Worm (Caenorhabditis elegans): ENCODE data around the gene arrd-19.

Gene arrd-19

ce11 chrV:3324178-3324577 lies 8.9 kb upstream of the arrd-19 start, which contains the start of gene C17B7.8:
Gene C17B7.8 (minus strand): TSS chrV:3324278.
- TF ChIP-seq aha-1 (tag) (peak; percentile 31), nhr-42 (GFP tag; IDR thresholded peaks at IDR 0.05) (no peak), hif-1 (tag; optimal IDR thresholded peaks at IDR 0.05) (no peak)

DNA sequence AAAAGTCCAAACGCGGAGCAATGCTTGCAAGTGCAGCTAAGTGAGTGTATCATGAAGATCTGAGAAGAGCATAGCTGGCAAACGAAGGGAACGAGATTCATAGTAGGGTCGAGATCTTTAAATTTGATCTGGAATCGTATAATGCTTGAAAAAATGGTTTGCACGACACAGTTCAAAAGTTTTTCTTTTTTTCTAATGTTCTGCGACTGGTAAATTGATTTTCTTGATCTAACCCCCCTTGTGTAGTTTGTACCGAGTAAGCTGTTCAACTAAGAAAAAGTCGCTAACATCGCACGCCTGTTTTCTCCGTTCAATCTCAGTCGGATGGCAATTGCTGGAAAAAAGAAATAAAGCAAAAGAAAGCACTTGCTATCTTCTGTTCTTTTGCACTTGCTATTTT lies 5.1 kb upstream of the arrd-19 start, which contains the start of gene C17B7.14:
Gene C17B7.14 (minus strand): TSS at position 101 of the 400 bp plus-strand sequence.
- TF ChIP-seq nhr-111 (GFP tag; optimal IDR thresholded peaks at IDR 0.05) (no peak), ceh-82 (tag; optimal IDR thresholded peaks at IDR 0.05) (no peak), unc-62 (GFP tag; optimal IDR thresholded peaks at IDR 0.05 in 1 of 2) (no peak), unc-62 (tag; optimal IDR thresholded peaks at IDR 0.05) (no peak), nhr-77 (tag; optimal IDR thresholded peaks at IDR 0.05) (no peak), hmg-1.1 (GFP tag; IDR thresholded peaks at IDR 0.05) (no peak), F10B5.3 (tag; optimal IDR thresholded peaks at IDR 0.05) (no peak), unc-130 (GFP tag; optimal IDR thresholded peaks at IDR 0.05) (no peak), mes-2 (tag; optimal IDR thresholded peaks at IDR 0.05; ENCODE audit: poor library complexity, severe bottlenecking) (no peak), hif-1 (tag; optimal IDR thresholded peaks at IDR 0.05) (no peak), ceh-44 (GFP tag; IDR thresholded peaks at IDR 0.05) (no peak)

DNA sequence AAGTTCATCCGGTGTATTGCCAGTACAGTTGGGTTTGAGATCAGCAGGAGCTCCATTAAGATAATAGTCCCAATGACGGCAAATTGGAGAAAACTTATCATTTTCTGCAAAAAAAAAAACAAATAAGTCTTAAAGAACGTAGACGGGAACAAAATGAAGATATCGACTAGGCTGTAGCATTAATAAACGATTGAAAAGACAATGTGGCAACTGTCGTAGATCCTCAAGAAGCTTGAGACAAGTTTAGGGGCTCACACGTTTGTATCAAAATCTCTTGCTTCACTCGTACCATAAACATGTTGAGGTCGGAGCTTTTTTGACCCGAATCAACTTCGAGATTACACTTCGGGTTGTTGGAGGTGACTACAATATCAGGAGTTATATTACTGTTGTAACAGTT lies 4.7 kb upstream of the arrd-19 start, which contains the start of gene F35F10.14:
Gene F35F10.14 (minus strand): TSS at position 101 of the 400 bp plus-strand sequence.
- TF ChIP-seq hlh-11 (tag; optimal IDR thresholded peaks at IDR 0.05) (no peak), unc-39 (tag; optimal IDR thresholded peaks at IDR 0.05) (no peak), ZK337.2 (GFP tag; IDR thresholded peaks at IDR 0.05) (no peak), ama-1 (optimal IDR thresholded peaks at IDR 0.05) (no peak), attf-4 (tag; optimal IDR thresholded peaks at IDR 0.05) (no peak), lim-7 (GFP tag; IDR thresholded peaks at IDR 0.05) (no peak), unc-130 (GFP tag; optimal IDR thresholded peaks at IDR 0.05) (no peak), dve-1 (tag; optimal IDR thresholded peaks at IDR 0.05; ENCODE audit: insufficient read depth) (no peak), nhr-76 (tag; optimal IDR thresholded peaks at IDR 0.05) (no peak), rbr-2 (tag; optimal IDR thresholded peaks at IDR 0.05) (no peak)

ce11 chrV:3318975-3319374 lies 3.7 kb upstream of the arrd-19 start, which contains the start of gene F35F10.13:
Gene F35F10.13 (minus strand): TSS chrV:3319075.
- no peak for TF ChIP-seq snpc-1.2 (GFP tag; IDR thresholded peaks at IDR 0.05)
- TF ChIP-seq nhr-237 (tag; optimal IDR thresholded peaks at IDR 0.05), result no peak
- no peak for TF ChIP-seq ZK546.5 (tag; optimal IDR thresholded peaks at IDR 0.05)
- TF ChIP-seq ctbp-1 (GFP tag; IDR thresholded peaks at IDR 0.05), result no peak
- no peak for TF ChIP-seq ceh-82 (tag; optimal IDR thresholded peaks at IDR 0.05)
- no peak for TF ChIP-seq rbr-2 (tag; optimal IDR thresholded peaks at IDR 0.05)
- no peak for TF ChIP-seq ceh-44 (GFP tag; IDR thresholded peaks at IDR 0.05)
- TF ChIP-seq daf-16 (GFP tag; optimal IDR thresholded peaks at IDR 0.05), result no peak
- no peak for TF ChIP-seq daf-16 (tag; optimal IDR thresholded peaks at IDR 0.05)
- no peak for TF ChIP-seq T20F7.1 (GFP tag; optimal IDR thresholded peaks at IDR 0.05)
- TF ChIP-seq attf-4 (tag; optimal IDR thresholded peaks at IDR 0.05), result no peak
- no peak for TF ChIP-seq ztf-7 (tag; optimal IDR thresholded peaks at IDR 0.05)
- TF ChIP-seq R02D3.7 (tag; optimal IDR thresholded peaks at IDR 0.05), result no peak
- no peak for TF ChIP-seq dmd-9 (GFP tag; IDR thresholded peaks at IDR 0.05)
- TF ChIP-seq lin-15B (tag; optimal IDR thresholded peaks at IDR 0.05), result no peak
- no peak for TF ChIP-seq dve-1 (tag; optimal IDR thresholded peaks at IDR 0.05; ENCODE audit: insufficient read depth)
- no peak for TF ChIP-seq nhr-25 (tag; optimal IDR thresholded peaks at IDR 0.05; ENCODE audit: borderline replicate concordance, insufficient read depth)

DNA sequence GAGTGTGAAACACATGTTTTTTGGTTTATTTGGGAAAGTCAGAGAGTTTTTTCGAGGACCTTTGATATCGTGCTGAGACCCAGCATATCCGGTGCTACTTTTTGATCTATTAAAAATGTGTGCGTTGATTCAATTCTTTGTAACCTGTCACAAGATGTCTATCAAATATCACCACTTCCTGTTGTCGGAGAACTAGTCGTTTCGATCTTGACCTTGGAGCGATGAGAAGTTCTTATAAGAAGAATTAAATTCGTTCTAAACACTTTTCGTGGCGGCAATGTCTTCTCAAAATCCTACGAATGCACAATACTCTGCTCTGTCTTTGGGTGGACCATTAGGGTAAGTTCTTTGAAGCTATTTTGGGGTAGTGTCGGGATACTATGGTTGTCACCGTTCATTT lies 792 bp upstream of the arrd-19 start, which contains the start of gene F35F10.1:
Gene F35F10.1 (plus strand): TSS at position 200 of the 400 bp plus-strand sequence.
- TF ChIP-seq mxl-3 (GFP tag; optimal IDR thresholded peaks at IDR 0.05), result no peak
- no peak for TF ChIP-seq set-16 (GFP tag; IDR thresholded peaks at IDR 0.05)
- TF ChIP-seq snpc-4 (tag; optimal IDR thresholded peaks at IDR 0.05), result no peak
- no peak for TF ChIP-seq lsy-2 (tag; optimal IDR thresholded peaks at IDR 0.05)
- no peak for TF ChIP-seq egl-43 (GFP tag; IDR thresholded peaks at IDR 0.05)
- no peak for TF ChIP-seq ceh-20 (GFP tag; IDR thresholded peaks at IDR 0.05)
- TF ChIP-seq hlh-11 (tag; optimal IDR thresholded peaks at IDR 0.05), result no peak
- no peak for TF ChIP-seq lin-29 (GFP tag; IDR thresholded peaks at IDR 0.05)
- TF ChIP-seq R02D3.7 (tag; optimal IDR thresholded peaks at IDR 0.05), result no peak
